Worm (Caenorhabditis elegans): ENCODE data around the gene efl-2.

Gene efl-2

DNA sequence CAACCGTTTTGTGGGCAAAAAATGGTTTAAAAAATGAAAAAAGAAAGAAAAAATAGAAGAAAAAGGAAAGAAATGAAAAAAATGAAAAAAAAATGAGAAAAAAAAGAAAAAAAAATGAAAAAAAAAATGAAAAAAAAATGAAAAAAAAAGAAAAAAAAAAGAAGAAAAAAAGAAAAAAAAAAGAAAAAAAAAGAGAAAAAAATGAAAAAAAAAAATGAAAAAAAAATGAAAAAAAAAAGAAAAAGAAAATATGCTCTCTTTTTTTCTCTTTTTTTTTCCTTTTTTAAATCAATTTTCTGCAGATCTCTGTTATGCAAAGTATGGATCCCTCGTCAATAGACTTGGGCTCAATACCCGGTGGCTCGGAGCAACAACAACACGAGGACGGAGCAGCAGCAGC is at the start of gene efl-2:
TSS of gene efl-2 (plus strand) at position 301 of the 400 bp plus-strand sequence.
- TF ChIP-seq him-1 (tag; optimal IDR thresholded peaks at IDR 0.05) = no peak
- TF ChIP-seq W03F9.2 (tag; optimal IDR thresholded peaks at IDR 0.05) = no peak
- no peak for TF ChIP-seq dao-5 (tag; optimal IDR thresholded peaks at IDR 0.05)

ce11 chrII:13367784-13368183 is 38.2 kb upstream of the efl-2 start:
- TF ChIP-seq dao-5 (tag; optimal IDR thresholded peaks at IDR 0.05) = no peak
- TF ChIP-seq W03F9.2 (tag; optimal IDR thresholded peaks at IDR 0.05) = no peak
- TF ChIP-seq him-1 (tag; optimal IDR thresholded peaks at IDR 0.05) = no peak

DNA sequence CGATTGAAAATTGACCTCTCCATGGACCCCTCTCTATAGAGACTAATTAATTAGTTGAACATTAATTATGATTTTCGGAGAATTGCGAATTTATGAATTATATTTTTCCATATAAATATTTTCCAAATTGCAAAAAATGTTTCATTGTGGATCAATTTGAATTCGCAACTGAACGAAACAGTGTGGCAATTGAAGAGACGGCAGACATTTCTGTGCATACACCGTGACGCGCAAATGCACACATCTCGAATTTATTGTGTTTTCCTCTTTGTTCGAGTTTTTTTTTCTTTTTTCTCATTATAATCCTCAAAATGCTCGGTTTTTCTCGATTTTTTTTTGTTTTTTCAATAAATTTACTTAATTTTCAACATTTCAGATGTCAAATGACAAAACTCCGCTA is 36.7 kb upstream of the efl-2 start, which contains the start of gene Y48C3A.20:
TSS of gene Y48C3A.20 (plus strand) at position 377 of the 400 bp plus-strand sequence.
- TF ChIP-seq dao-5 (tag; optimal IDR thresholded peaks at IDR 0.05) = no peak
- TF ChIP-seq him-1 (tag; optimal IDR thresholded peaks at IDR 0.05) = no peak
- TF ChIP-seq W03F9.2 (tag; optimal IDR thresholded peaks at IDR 0.05) = peak; percentile 91

DNA sequence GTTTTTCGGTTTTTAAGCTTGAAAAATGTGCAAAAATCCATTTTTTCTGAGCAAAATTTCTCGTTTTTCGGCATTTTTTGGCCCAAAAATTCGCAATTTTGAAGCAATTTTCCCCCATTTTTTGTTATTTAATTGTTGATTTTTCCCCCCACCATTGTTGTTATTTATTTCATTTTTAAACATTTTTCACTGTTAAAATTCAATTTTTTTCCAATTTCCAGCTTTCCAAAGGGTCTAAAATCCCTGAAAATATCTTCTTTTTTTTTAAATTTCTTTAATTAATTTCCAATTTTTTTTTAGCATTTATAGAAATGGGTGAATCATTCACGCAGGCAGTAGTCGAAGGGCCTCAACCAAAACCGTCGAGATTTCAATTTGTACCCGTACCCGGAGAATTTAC is 29.8 kb upstream of the efl-2 start, which contains the start of gene Y48C3A.12:
TSS of gene Y48C3A.12 (plus strand) at position 301 of the 400 bp plus-strand sequence.
- TF ChIP-seq W03F9.2 (tag; optimal IDR thresholded peaks at IDR 0.05) = no peak
- no peak for TF ChIP-seq dao-5 (tag; optimal IDR thresholded peaks at IDR 0.05)
- no peak for TF ChIP-seq him-1 (tag; optimal IDR thresholded peaks at IDR 0.05)

DNA sequence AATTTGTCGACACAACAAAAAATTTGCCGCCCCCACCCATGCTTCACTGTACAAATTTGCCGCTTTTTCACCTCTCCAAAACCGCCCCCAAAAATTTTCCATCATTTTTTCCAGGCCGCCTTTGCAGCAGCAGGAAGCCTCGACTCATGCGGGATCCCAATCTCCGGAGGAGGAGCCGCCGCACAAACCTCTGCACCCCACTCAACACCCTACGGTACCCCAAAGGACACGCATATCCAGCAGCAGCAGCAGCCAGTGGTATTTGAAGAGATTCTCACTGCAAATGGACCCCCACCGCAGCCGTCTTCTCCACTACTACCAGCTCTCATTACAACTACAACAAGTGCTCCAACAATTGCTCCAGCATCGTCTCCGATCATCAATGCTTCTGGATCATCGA is 22.9 kb upstream of the efl-2 start:
- TF ChIP-seq W03F9.2 (tag; optimal IDR thresholded peaks at IDR 0.05) = no peak
- TF ChIP-seq him-1 (tag; optimal IDR thresholded peaks at IDR 0.05) = no peak
- TF ChIP-seq dao-5 (tag; optimal IDR thresholded peaks at IDR 0.05) = no peak

ce11 chrII:13389461-13389860 is 16.5 kb upstream of the efl-2 start, which contains the start of gene Y48C3A.14:
Gene Y48C3A.14, plus strand, starts transcription at chrII:13389761.
- TF ChIP-seq W03F9.2 (tag; optimal IDR thresholded peaks at IDR 0.05) = no peak

- TF ChIP-seq dao-5 (tag; optimal IDR thresholded peaks at IDR 0.05) (no peak), him-1 (tag; optimal IDR thresholded peaks at IDR 0.05) (no peak), W03F9.2 (tag; optimal IDR thresholded peaks at IDR 0.05) (no peak)
Observed at ce11 chrII:13401549-13401948, 4.4 kb upstream of the efl-2 start.

- TF ChIP-seq him-1 (tag; optimal IDR thresholded peaks at IDR 0.05) = no peak
- no peak for TF ChIP-seq dao-5 (tag; optimal IDR thresholded peaks at IDR 0.05)
- TF ChIP-seq W03F9.2 (tag; optimal IDR thresholded peaks at IDR 0.05) = no peak
Observed at ce11 chrII:13402680-13403079, 3.3 kb upstream of the efl-2 start, which contains the start of gene pinn-4. Gene pinn-4, plus strand, starts transcription at chrII:13402980.

DNA sequence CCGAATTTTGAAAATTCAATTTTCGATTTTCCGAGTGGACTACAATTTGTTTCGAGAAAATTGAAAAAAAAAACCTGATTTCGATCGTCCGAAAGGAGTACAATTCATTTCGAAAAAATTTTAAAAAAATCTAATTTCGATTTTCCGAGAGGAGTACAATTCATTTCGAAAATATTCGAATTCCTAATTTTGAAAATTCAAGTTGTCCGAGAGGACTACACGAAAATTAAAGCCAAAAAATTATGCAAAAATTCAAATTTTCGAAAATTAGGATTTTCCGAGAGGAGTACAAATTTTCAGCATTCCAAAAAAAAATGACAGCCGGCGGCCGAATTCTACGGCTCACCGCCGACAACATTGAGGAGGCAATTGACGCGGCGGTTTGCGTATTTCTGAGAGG is 6.4 kb downstream of the efl-2 start, which contains the start of gene Y48C3A.18:
TSS of gene Y48C3A.18 (plus strand) at position 301 of the 400 bp plus-strand sequence.
- TF ChIP-seq him-1 (tag; optimal IDR thresholded peaks at IDR 0.05) (no peak), W03F9.2 (tag; optimal IDR thresholded peaks at IDR 0.05) (no peak), dao-5 (tag; optimal IDR thresholded peaks at IDR 0.05) (no peak)

DNA sequence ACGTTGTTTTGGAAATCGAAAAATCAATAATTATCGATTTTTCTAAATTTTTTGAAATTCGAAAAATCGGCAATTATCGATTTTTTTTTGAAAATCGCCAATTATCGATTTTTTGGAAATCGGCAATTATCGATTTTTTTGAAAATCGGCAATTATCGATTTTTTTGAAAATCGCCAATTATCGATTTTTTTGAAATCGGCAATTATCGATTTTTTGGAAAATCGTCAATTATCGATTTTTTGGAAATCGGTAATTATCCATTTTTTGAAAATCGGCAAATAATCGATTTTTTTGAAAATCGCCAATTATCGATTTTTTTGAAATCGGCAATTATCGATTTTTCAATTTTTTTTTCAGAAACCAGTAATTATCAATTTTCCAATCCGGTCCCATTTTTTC is 8.2 kb downstream of the efl-2 start:
- TF ChIP-seq dao-5 (tag; optimal IDR thresholded peaks at IDR 0.05) = no peak
- TF ChIP-seq him-1 (tag; optimal IDR thresholded peaks at IDR 0.05) = no peak
- no peak for TF ChIP-seq W03F9.2 (tag; optimal IDR thresholded peaks at IDR 0.05)

DNA sequence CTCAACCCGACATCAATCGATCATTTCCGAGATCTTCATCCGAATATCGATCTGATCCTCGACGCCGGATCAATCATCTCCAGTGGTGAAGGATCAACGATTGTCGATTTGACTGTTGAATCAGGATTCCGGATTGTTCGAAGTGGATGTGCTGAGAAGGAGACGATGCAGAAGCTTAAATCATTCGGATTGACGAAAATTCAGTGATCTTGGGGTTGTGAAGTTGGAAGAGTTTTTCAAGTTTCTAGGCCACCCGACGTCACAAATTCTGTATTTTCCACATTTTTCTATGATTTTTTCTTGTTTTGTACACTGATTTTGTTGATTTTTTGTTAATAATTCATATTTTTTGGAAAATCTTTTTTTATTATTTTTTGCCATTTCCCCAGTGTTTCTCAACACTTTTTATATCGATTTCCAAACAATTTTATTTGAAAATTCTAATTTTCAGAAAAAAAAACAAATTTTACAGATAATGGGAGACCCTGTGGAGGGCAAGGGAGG is 8.7 kb downstream of the efl-2 start, which contains the start of gene Y48E1C.1:
TSS of gene Y48E1C.1 (plus strand) at position 454 of the 504 bp plus-strand sequence.
- TF ChIP-seq him-1 (tag; optimal IDR thresholded peaks at IDR 0.05) = no peak
- no peak for TF ChIP-seq dao-5 (tag; optimal IDR thresholded peaks at IDR 0.05)
- no peak for TF ChIP-seq W03F9.2 (tag; optimal IDR thresholded peaks at IDR 0.05)

DNA sequence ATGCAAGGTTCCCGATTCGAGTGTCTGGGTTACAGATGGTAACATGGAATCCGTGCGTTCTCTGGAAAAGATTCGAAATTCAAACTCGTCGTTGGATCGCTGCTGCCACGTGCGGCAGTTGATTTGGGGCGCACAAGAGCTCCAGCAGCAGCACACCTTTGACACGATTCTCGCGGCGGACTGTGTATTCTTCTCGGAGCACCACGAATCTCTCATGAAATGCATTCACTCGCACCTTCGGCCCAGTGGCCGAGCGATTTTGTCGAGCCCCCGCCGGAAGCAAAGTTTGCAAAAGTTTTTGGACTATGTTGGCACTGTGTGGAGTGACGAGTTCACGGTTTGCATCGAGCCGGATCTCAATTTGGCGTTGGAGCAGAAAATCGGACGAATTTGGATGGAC is 10.6 kb downstream of the efl-2 start:
- TF ChIP-seq him-1 (tag; optimal IDR thresholded peaks at IDR 0.05) (no peak), dao-5 (tag; optimal IDR thresholded peaks at IDR 0.05) (no peak)

ce11 chrII:13417452-13418031 is 11.6 kb downstream of the efl-2 start:
- TF ChIP-seq W03F9.2 (tag; optimal IDR thresholded peaks at IDR 0.05) (no peak), him-1 (tag; optimal IDR thresholded peaks at IDR 0.05) (no peak), dao-5 (tag; optimal IDR thresholded peaks at IDR 0.05) (no peak)

DNA sequence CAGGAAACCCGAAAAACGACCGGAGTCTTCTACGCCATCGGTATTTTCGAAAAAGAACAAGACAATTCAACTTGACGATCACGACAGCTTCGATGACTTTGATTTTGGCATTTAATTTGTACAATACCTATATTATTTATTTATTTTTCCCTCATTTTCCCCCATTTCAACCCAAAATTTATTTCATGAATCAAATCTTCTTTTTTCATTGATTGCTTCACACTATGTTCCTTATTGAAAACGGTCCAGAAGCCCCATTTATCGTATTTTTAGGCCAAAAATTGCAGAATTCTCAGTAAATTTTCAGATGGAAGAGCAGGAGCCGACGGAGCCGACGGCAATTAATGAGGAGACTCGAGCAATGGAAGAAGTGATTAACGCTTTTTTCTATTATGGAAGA is 18.3 kb downstream of the efl-2 start, which contains the start of gene Y48E1C.2:
TSS of gene Y48E1C.2 (plus strand) at position 301 of the 400 bp plus-strand sequence.
- TF ChIP-seq W03F9.2 (tag; optimal IDR thresholded peaks at IDR 0.05) = no peak
- TF ChIP-seq him-1 (tag; optimal IDR thresholded peaks at IDR 0.05) = no peak
- TF ChIP-seq dao-5 (tag; optimal IDR thresholded peaks at IDR 0.05) = no peak

- no peak for TF ChIP-seq him-1 (tag; optimal IDR thresholded peaks at IDR 0.05)
- no peak for TF ChIP-seq dao-5 (tag; optimal IDR thresholded peaks at IDR 0.05)
- no peak for TF ChIP-seq W03F9.2 (tag; optimal IDR thresholded peaks at IDR 0.05)
Observed at ce11 chrII:13436725-13437124, 30.8 kb downstream of the efl-2 start, which contains the start of gene Y48E1C.4. Gene Y48E1C.4, minus strand, starts transcription at chrII:13436825.

Measured in whole organism, L4/young adult.